Fruit fly (Drosophila melanogaster) whole organism, embryonic: Measurements from ENCODE around the gene Dhdds.
A peak's percentile ranks its signal among the peaks of the same experiment; 100 is the strongest.

Experiments used
- Asciz ChIP-seq: fragments of 200-800 bp; sonication (Bioruptor generic); optimal IDR thresholded peaks from 2 replicates; lab custom pipeline; 2017; ENCODE audit warnings: missing biosample characterization, mild to moderate bottlenecking, missing genetic modification characterization, missing genetic modification reagents
- Bgb ChIP-seq: fragments of 200-800 bp; sonication (Bioruptor generic); IDR thresholded peaks from 2 replicates; pipeline ENCODE4 v1.3.6; 2022; ENCODE audit warnings: missing biosample characterization, missing genetic modification characterization; ENCODE audit not compliant: partially characterized antibody
- CG10267 ChIP-seq: fragments of 200-800 bp; sonication (Bioruptor generic); optimal IDR thresholded peaks from 2 replicates; lab custom pipeline; 2018; ENCODE audit warnings: missing biosample characterization, mild to moderate bottlenecking, missing genetic modification characterization, moderate library complexity
- CG10366 ChIP-seq: fragments of 200-800 bp; sonication (Bioruptor generic); IDR thresholded peaks from 2 replicates; pipeline ENCODE4 v1.3.6; 2022; ENCODE audit warnings: missing biosample characterization, missing genetic modification characterization
- CG10431 ChIP-seq: fragments of 200-800 bp; sonication (Bioruptor generic); optimal IDR thresholded peaks from 3 replicates; lab custom pipeline; 2018; ENCODE audit warnings: missing biosample characterization, mild to moderate bottlenecking, missing genetic modification characterization
- CG10565 ChIP-seq: fragments of 200-800 bp; sonication (Bioruptor generic); optimal IDR thresholded peaks from 3 replicates; lab custom pipeline; 2016; ENCODE audit warnings: missing biosample characterization, mild to moderate bottlenecking, missing genetic modification characterization
- CG12104 ChIP-seq: fragments of 200-800 bp; sonication (Bioruptor generic); optimal IDR thresholded peaks from 3 replicates; lab custom pipeline; 2016; ENCODE audit warnings: missing biosample characterization, missing genetic modification characterization
- CG12659 ChIP-seq: fragments of 200-800 bp; sonication (Bioruptor generic); optimal IDR thresholded peaks from 3 replicates; lab custom pipeline; 2017; ENCODE audit warnings: mild to moderate bottlenecking, missing biosample characterization, missing genetic modification reagents, missing genetic modification characterization
- CG12769 ChIP-seq: fragments of 200-800 bp; sonication (Bioruptor generic); optimal IDR thresholded peaks from 2 replicates; lab custom pipeline; 2019; ENCODE audit warnings: missing biosample characterization, mild to moderate bottlenecking, missing genetic modification characterization, moderate library complexity
- CG14860 ChIP-seq: fragments of 200-800 bp; sonication (Bioruptor generic); IDR thresholded peaks from 3 replicates; pipeline ENCODE4 v1.3.6; 2022; ENCODE audit warnings: missing biosample characterization, missing genetic modification characterization; ENCODE audit not compliant: partially characterized antibody
- CG16813 ChIP-seq: fragments of 200-800 bp; sonication (Bioruptor generic); IDR thresholded peaks from 3 replicates; pipeline ENCODE4 v1.3.6; 2022; ENCODE audit warnings: missing biosample characterization, missing genetic modification characterization; ENCODE audit not compliant: partially characterized antibody
- CG17802 ChIP-seq: fragments of 200-800 bp; sonication (Bioruptor generic); optimal IDR thresholded peaks from 2 replicates; lab custom pipeline; 2018; ENCODE audit warnings: missing biosample characterization, mild to moderate bottlenecking, missing genetic modification characterization, moderate library complexity
- CG18476 ChIP-seq: fragments of 200-800 bp; sonication (Bioruptor generic); optimal IDR thresholded peaks from 2 replicates; lab custom pipeline; 2016; ENCODE audit warnings: missing biosample characterization, mild to moderate bottlenecking, missing genetic modification characterization
- CG2129 ChIP-seq: fragments of 200-800 bp; sonication (Bioruptor generic); IDR thresholded peaks from 2 replicates; pipeline ENCODE4 v1.3.6; 2022; ENCODE audit warnings: missing biosample characterization, missing genetic modification characterization; ENCODE audit not compliant: partially characterized antibody
- CG2199 ChIP-seq: fragments of 200-800 bp; sonication (Bioruptor generic); IDR thresholded peaks from 3 replicates; pipeline ENCODE4 v1.3.6; 2022; ENCODE audit warnings: missing biosample characterization, missing genetic modification characterization
- CG2875 ChIP-seq: fragments of 200-800 bp; sonication (Bioruptor generic); optimal IDR thresholded peaks from 2 replicates; lab custom pipeline; 2017; ENCODE audit warnings: missing biosample characterization, mild to moderate bottlenecking, missing genetic modification characterization, missing genetic modification reagents
- CG31388 ChIP-seq: fragments of 200-800 bp; sonication (Bioruptor generic); optimal IDR thresholded peaks from 2 replicates; lab custom pipeline; 2016; ENCODE audit warnings: missing biosample characterization, missing genetic modification characterization
- CG3163 ChIP-seq: fragments of 200-800 bp; sonication (Bioruptor generic); optimal IDR thresholded peaks from 3 replicates; lab custom pipeline; 2016; ENCODE audit warnings: missing biosample characterization, missing genetic modification characterization
- CG3726 ChIP-seq: fragments of 200-800 bp; sonication (Bioruptor generic); IDR thresholded peaks from 3 replicates; pipeline ENCODE4, ENCODE4 v1.3.6; 2022; ENCODE audit warnings: missing biosample characterization, missing genetic modification characterization
- CG6689 ChIP-seq: fragments of 200-800 bp; sonication (Bioruptor generic); IDR thresholded peaks from 2 replicates; pipeline ENCODE4 v1.3.6; 2022; ENCODE audit warnings: missing biosample characterization, missing genetic modification characterization
- CG7987 ChIP-seq: fragments of 200-800 bp; sonication (Bioruptor generic); optimal IDR thresholded peaks from 2 replicates; lab custom pipeline; 2018; ENCODE audit warnings: missing biosample characterization, mild to moderate bottlenecking, missing genetic modification characterization, moderate library complexity
- CG8924 ChIP-seq: fragments of 200-800 bp; optimal IDR thresholded peaks from 3 replicates; lab custom pipeline; 2019; ENCODE audit warnings: missing biosample characterization, mild to moderate bottlenecking, missing genetic modification characterization, moderate library complexity
- D ChIP-seq, 2 experiments: fragments of 200-800 bp in 1 of 2; fragments of >200 bp in 1 of 2; sonication (Bioruptor generic) in 1 of 2; optimal IDR thresholded peaks; 2 replicates in 1 of 2; 3 replicates in 1 of 2; lab custom pipeline; 2017; ENCODE audit warnings: mild to moderate bottlenecking in 1 of 2, missing biosample characterization in 1 of 2, missing genetic modification characterization in 1 of 2, missing genetic modification reagents in 1 of 2
- Dbx ChIP-seq: fragments of 200-800 bp; sonication (Bioruptor generic); IDR thresholded peaks from 3 replicates; pipeline ENCODE4 v1.3.6; 2022; ENCODE audit warnings: missing biosample characterization, missing genetic modification characterization
- Dek ChIP-seq: fragments of 200-800 bp; sonication (Bioruptor generic); optimal IDR thresholded peaks from 3 replicates; lab custom pipeline; 2019; ENCODE audit warnings: missing biosample characterization, mild to moderate bottlenecking, missing genetic modification characterization, moderate library complexity
- Doc3 ChIP-seq: fragments of 200-800 bp; sonication (Bioruptor generic); IDR thresholded peaks from 3 replicates; pipeline ENCODE4 v1.3.6; 2022; ENCODE audit warnings: missing biosample characterization, missing genetic modification characterization; ENCODE audit not compliant: partially characterized antibody
- Drgx ChIP-seq: fragments of 200-800 bp; sonication (Bioruptor generic); IDR thresholded peaks from 2 replicates; pipeline ENCODE4 v1.3.6; 2022; ENCODE audit warnings: missing biosample characterization, missing genetic modification characterization
- Elba2 ChIP-seq: fragments of 200-800 bp; sonication (Bioruptor generic); optimal IDR thresholded peaks from 3 replicates; lab custom pipeline; 2016; ENCODE audit warnings: missing biosample characterization, missing genetic modification characterization
- Ets97D ChIP-seq: fragments of 200-800 bp; sonication (Bioruptor generic); optimal IDR thresholded peaks from 3 replicates; lab custom pipeline; 2016; ENCODE audit warnings: missing biosample characterization, missing genetic modification characterization
- HmgD ChIP-seq: fragments of 200-800 bp; sonication (Bioruptor generic); optimal IDR thresholded peaks from 3 replicates; lab custom pipeline; 2016; ENCODE audit warnings: missing biosample characterization, missing genetic modification characterization
- Hr39 ChIP-seq: fragments of >200 bp; optimal IDR thresholded peaks from 2 replicates; lab custom pipeline; 2017
- Hr78 ChIP-seq, 2 experiments: fragments of 200-800 bp in 1 of 2; fragments of >200 bp in 1 of 2; sonication (Bioruptor generic) in 1 of 2; optimal IDR thresholded peaks; 2 replicates each; lab custom pipeline; 2017 to 2019; ENCODE audit warnings: missing biosample characterization in 2 of 2, missing genetic modification characterization in 2 of 2, mild to moderate bottlenecking in 1 of 2, moderate library complexity in 1 of 2
- Med ChIP-seq: fragments of 200-800 bp; sonication (Bioruptor generic); peaks from one replicate; lab custom pipeline; 2016; ENCODE audit warnings: missing biosample characterization, missing genetic modification characterization, mild to moderate bottlenecking, inconsistent platforms, moderate library complexity
- Usf ChIP-seq: fragments of 200-800 bp; sonication (Bioruptor generic); optimal IDR thresholded peaks from 2 replicates; lab custom pipeline; 2017; ENCODE audit warnings: missing genotype, missing biosample characterization, missing genetic modification characterization
- Xrp1 ChIP-seq: fragments of 200-800 bp; sonication (Bioruptor generic); IDR thresholded peaks from 2 replicates; pipeline ENCODE4 v1.3.6; 2022; ENCODE audit warnings: missing biosample characterization, missing genetic modification characterization
- bowl ChIP-seq: fragments of 200-800 bp; sonication (Bioruptor generic); IDR thresholded peaks from 2 replicates; pipeline ENCODE4 v1.3.6; 2022; ENCODE audit warnings: missing biosample characterization, missing genetic modification characterization
- eve ChIP-seq, 2 experiments: fragments of >200 bp; optimal IDR thresholded peaks; 2 replicates each; lab custom pipeline; 2017; ENCODE audit warnings: missing biosample characterization in 2 of 2, missing genetic modification characterization in 2 of 2
- gsb ChIP-seq: fragments of 200-800 bp; sonication (Bioruptor generic); IDR thresholded peaks from 2 replicates; pipeline ENCODE4 v1.3.6; 2022; ENCODE audit warnings: missing biosample characterization, missing genetic modification characterization
- hb ChIP-seq: fragments of 200-800 bp; sonication (Bioruptor generic); IDR thresholded peaks from 3 replicates; pipeline ENCODE4 v1.3.6; 2022; ENCODE audit warnings: missing biosample characterization, missing genetic modification characterization; ENCODE audit not compliant: partially characterized antibody
- ind ChIP-seq: fragments of 200-800 bp; sonication (Bioruptor generic); optimal IDR thresholded peaks from 3 replicates; lab custom pipeline; 2016; ENCODE audit warnings: missing biosample characterization, missing genetic modification characterization
- kah ChIP-seq: fragments of 200-800 bp; sonication (Bioruptor generic); optimal IDR thresholded peaks from 2 replicates; lab custom pipeline; 2018; ENCODE audit warnings: missing biosample characterization, mild to moderate bottlenecking, missing genetic modification characterization
- klu ChIP-seq: fragments of 200-800 bp; sonication (Bioruptor generic); IDR thresholded peaks from 2 replicates; pipeline ENCODE4 v1.3.6; 2022; ENCODE audit warnings: missing biosample characterization, missing genetic modification characterization
- pzg ChIP-seq: fragments of 200-800 bp; sonication (Bioruptor generic); optimal IDR thresholded peaks from 3 replicates; lab custom pipeline; 2018; ENCODE audit warnings: missing biosample characterization, mild to moderate bottlenecking, missing genetic modification characterization, moderate library complexity
- sens ChIP-seq: fragments of 200-800 bp; sonication (Bioruptor generic); peaks from one replicate; lab custom pipeline; 2016; ENCODE audit warnings: missing biosample characterization, missing genetic modification characterization
- so ChIP-seq: fragments of 200-800 bp; sonication (Bioruptor generic); IDR thresholded peaks from 3 replicates; pipeline ENCODE4 v1.3.6; 2022; ENCODE audit warnings: missing biosample characterization, missing genetic modification characterization
- ssp ChIP-seq: fragments of 200-800 bp; sonication (Bioruptor generic); IDR thresholded peaks from 2 replicates; pipeline ENCODE4 v1.3.6; 2022; ENCODE audit warnings: missing biosample characterization, missing genetic modification characterization
- sug ChIP-seq: fragments of 200-800 bp; optimal IDR thresholded peaks from 2 replicates; lab custom pipeline; 2019; ENCODE audit warnings: missing biosample characterization, mild to moderate bottlenecking, missing genetic modification characterization, moderate library complexity
- zen2 ChIP-seq: fragments of 200-800 bp; sonication (Bioruptor generic); IDR thresholded peaks from 3 replicates; pipeline ENCODE4 v1.3.6; 2022; ENCODE audit warnings: missing biosample characterization, missing genetic modification characterization; ENCODE audit not compliant: partially characterized antibody
- zf30C ChIP-seq: fragments of 200-800 bp; sonication (Bioruptor generic); optimal IDR thresholded peaks from 3 replicates; lab custom pipeline; 2018; ENCODE audit warnings: missing biosample characterization, mild to moderate bottlenecking, missing genetic modification characterization

Dhdds gene

DNA sequence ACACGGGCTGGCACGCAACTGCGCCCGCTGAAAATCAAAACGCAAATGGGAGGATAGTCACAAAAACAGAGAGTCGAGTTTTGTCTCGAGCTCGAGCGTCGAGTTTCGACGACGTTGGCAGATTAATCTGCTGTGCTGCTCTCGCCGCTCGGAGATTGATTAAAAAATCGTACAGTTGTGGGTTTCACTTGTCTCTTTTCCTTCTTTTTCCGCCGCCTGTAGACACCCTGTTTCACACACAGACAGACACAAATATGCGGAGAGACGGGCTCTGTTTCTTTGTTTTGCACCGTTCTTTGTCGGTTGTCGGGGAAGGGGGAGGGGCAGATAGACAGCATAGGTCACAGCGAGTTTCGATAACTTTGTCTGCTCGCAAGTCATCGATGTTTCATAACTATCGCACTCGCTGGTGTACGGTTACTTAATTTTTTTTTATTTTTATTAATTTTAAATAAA lies 13.7 kb upstream of the Dhdds start, which contains the start of gene orion (continued):
- TF ChIP-seq Elba2 (GFP tag; lab: Kevin White, UChicago) (no peak), CG2199 (GFP tag; lab: Robert Waterston, UW) (peak; percentile 72; the same call in 1 of the 3 replicates), CG8924 (tag; lab: Kevin White, UChicago) (peak; percentile 41), gsb (GFP tag; lab: Robert Waterston, UW) (peak; percentile 32; the same call in 1 of the 2 replicates), zf30C (peak; percentile 9), eve (GFP tag; optimal IDR thresholded peaks at IDR 0.05; lab: Kevin White, UChicago) (no peak), pzg (GFP tag; lab: Kevin White, UChicago) (peak; percentile 32), Usf (GFP tag; lab: Kevin White, UChicago) (no peak), CG14860 (GFP tag; lab: Robert Waterston, UW) (peak; percentile 73), zen2 (GFP tag; lab: Robert Waterston, UW) (peak; percentile 55; the same call in 1 of the 3 replicates), CG10366 (GFP tag; lab: Robert Waterston, UW) (peak; percentile 92), ssp (GFP tag; lab: Robert Waterston, UW) (no peak), CG3163 (peak; percentile 34), CG16813 (GFP tag; lab: Robert Waterston, UW) (peak; percentile 69), CG2875 (GFP tag; lab: Kevin White, UChicago) (peak; percentile 9), hb (peak; percentile 64; the same call in 2 of the 3 replicates), D (optimal IDR thresholded peaks at IDR 0.05; lab: Kevin White, UChicago) (no peak), D (GFP tag; optimal IDR thresholded peaks at IDR 0.05; lab: Kevin White, UChicago) (peak; percentile 9), CG18476 (GFP tag; lab: Kevin White, UChicago) (no peak), Xrp1 (GFP tag; lab: Robert Waterston, UW) (peak; percentile 45; the same call in 1 of the 2 replicates), Bgb (GFP tag; lab: Robert Waterston, UW) (peak; percentile 82), sens (GFP tag; lab: Kevin White, UChicago) (peak; percentile 84), bowl (GFP tag; lab: Robert Waterston, UW) (no peak), kah (GFP tag; lab: Kevin White, UChicago) (no peak), Drgx (GFP tag; lab: Robert Waterston, UW) (peak; percentile 79), Asciz (no peak), Doc3 (peak; percentile 78), Med (GFP tag; lab: Kevin White, UChicago) (peak; percentile 87), CG17802 (tag; lab: Kevin White, UChicago) (no peak), Dbx (no peak), klu (GFP tag; lab: Robert Waterston, UW) (no peak), CG10565 (GFP tag; lab: Kevin White, UChicago) (no peak), so (peak; percentile 66; the same call in 1 of the 3 replicates), CG7987 (GFP tag; lab: Kevin White, UChicago) (peak; percentile 51), CG6689 (GFP tag; lab: Robert Waterston, UW) (no peak), Hr39 (lab: Kevin White, UChicago) (no peak), Hr78 (GFP tag; optimal IDR thresholded peaks at IDR 0.05; lab: Kevin White, UChicago) (peak in 1 of 2 experiments; percentile 97), Ets97D (GFP tag; lab: Kevin White, UChicago) (no peak), CG12659 (GFP tag; lab: Kevin White, UChicago) (peak; percentile 24), CG2129 (GFP tag; lab: Robert Waterston, UW) (peak; percentile 56; the same call in 1 of the 2 replicates), CG12104 (GFP tag; lab: Kevin White, UChicago) (no peak), CG10267 (tag; lab: Kevin White, UChicago) (peak; percentile 21), CG3726 (GFP tag; lab: Robert Waterston, UW) (no peak), Dek (tag; lab: Kevin White, UChicago) (no peak), CG12769 (tag; lab: Kevin White, UChicago) (no peak), sug (tag; lab: Kevin White, UChicago) (no peak), ind (GFP tag; lab: Kevin White, UChicago) (no peak), CG31388 (GFP tag; lab: Kevin White, UChicago) (no peak), CG10431 (peak; percentile 0), HmgD (GFP tag; lab: Kevin White, UChicago) (no peak)
